Fruit fly (Drosophila melanogaster) whole organism, embryonic: ENCODE measurements around the gene Jhbp1.

Source experiments
- Atf6 ChIP-seq: fragments of 200-800 bp; sonication (Bioruptor generic); IDR thresholded peaks from 2 replicates; pipeline ENCODE4 v1.3.6; 2022; ENCODE audit warnings: missing biosample characterization, missing genetic modification characterization
- CG10543 ChIP-seq: fragments of 200-800 bp; sonication (Bioruptor generic); optimal IDR thresholded peaks from 3 replicates; lab custom pipeline; 2017; ENCODE audit warnings: missing biosample characterization, mild to moderate bottlenecking, missing genetic modification characterization, moderate library complexity
- CG11093 ChIP-seq: fragments of 200-800 bp; sonication (Bioruptor generic); IDR thresholded peaks from 3 replicates; pipeline ENCODE4 v1.3.6; 2022; ENCODE audit warnings: missing biosample characterization, missing genetic modification characterization
- CG12219 ChIP-seq: fragments of 200-800 bp; sonication (Bioruptor generic); optimal IDR thresholded peaks from 3 replicates; lab custom pipeline; 2018; ENCODE audit warnings: missing biosample characterization, mild to moderate bottlenecking, missing genetic modification characterization
- CG1233 ChIP-seq: fragments of 200-800 bp; sonication (Bioruptor generic); optimal IDR thresholded peaks from 4 replicates; lab custom pipeline; 2018; ENCODE audit warnings: missing biosample characterization, mild to moderate bottlenecking, missing genetic modification characterization
- CG15696 ChIP-seq: fragments of 200-800 bp; sonication (Bioruptor generic); optimal IDR thresholded peaks from 2 replicates; lab custom pipeline; 2019; ENCODE audit warnings: missing biosample characterization, mild to moderate bottlenecking, missing genetic modification characterization, moderate library complexity
- CG17328 ChIP-seq: fragments of 200-800 bp; sonication (Bioruptor generic); IDR thresholded peaks from 2 replicates; pipeline ENCODE4 v1.3.6; 2022; ENCODE audit warnings: missing biosample characterization, missing genetic modification characterization
- CG17359 ChIP-seq: fragments of 200-800 bp; sonication (Bioruptor generic); optimal IDR thresholded peaks from 3 replicates; lab custom pipeline; 2018; ENCODE audit warnings: missing biosample characterization, mild to moderate bottlenecking, missing genetic modification characterization, moderate library complexity
- CG17612 ChIP-seq: fragments of 200-800 bp; sonication (Bioruptor generic); IDR thresholded peaks from 2 replicates; pipeline ENCODE4 v1.3.6; 2022; ENCODE audit warnings: missing biosample characterization, missing genetic modification characterization
- CG18599 ChIP-seq: fragments of 200-800 bp; sonication (Bioruptor generic); optimal IDR thresholded peaks from 3 replicates; lab custom pipeline; 2017; ENCODE audit warnings: missing biosample characterization, missing genetic modification characterization, mild to moderate bottlenecking, moderate library complexity, missing genetic modification reagents
- CG2889 ChIP-seq: fragments of 200-800 bp; sonication (Bioruptor generic); IDR thresholded peaks from 3 replicates; pipeline ENCODE4 v1.3.6; 2022; ENCODE audit warnings: missing biosample characterization, missing genetic modification characterization
- CG32772 ChIP-seq: fragments of 200-800 bp; sonication (Bioruptor generic); IDR thresholded peaks from 2 replicates; pipeline ENCODE4 v1.3.6; 2022; ENCODE audit warnings: missing biosample characterization, missing genetic modification characterization
- CG33213 ChIP-seq: fragments of 200-800 bp; sonication (Bioruptor generic); optimal IDR thresholded peaks from 3 replicates; lab custom pipeline; 2016; ENCODE audit warnings: missing biosample characterization, missing genetic modification characterization
- CG4282 ChIP-seq: fragments of 200-800 bp; sonication (Bioruptor generic); optimal IDR thresholded peaks from 2 replicates; lab custom pipeline; 2016; ENCODE audit warnings: missing biosample characterization, missing genetic modification characterization
- CG4820 ChIP-seq: fragments of 200-800 bp; sonication (Bioruptor generic); optimal IDR thresholded peaks from 3 replicates; lab custom pipeline; 2016; ENCODE audit warnings: missing biosample characterization, missing genetic modification characterization
- CG6791 ChIP-seq: fragments of 200-800 bp; sonication (Bioruptor generic); IDR thresholded peaks from 3 replicates; pipeline ENCODE4 v1.3.6; 2022; ENCODE audit warnings: missing biosample characterization, missing genetic modification characterization; ENCODE audit not compliant: partially characterized antibody
- CG6854 ChIP-seq: fragments of 200-800 bp; sonication (Bioruptor generic); optimal IDR thresholded peaks from 3 replicates; lab custom pipeline; 2017; ENCODE audit warnings: missing biosample characterization, mild to moderate bottlenecking, missing genetic modification characterization
- Chrac-16 ChIP-seq: fragments of 200-800 bp; sonication (Bioruptor generic); optimal IDR thresholded peaks from 3 replicates; lab custom pipeline; 2016; ENCODE audit warnings: missing biosample characterization, missing genetic modification characterization
- CkIIα-i1 ChIP-seq: fragments of 200-800 bp; sonication (Bioruptor generic); IDR thresholded peaks from 2 replicates; pipeline ENCODE4 v1.3.6; 2022; ENCODE audit warnings: missing biosample characterization, missing genetic modification characterization
- Dek ChIP-seq: fragments of 200-800 bp; sonication (Bioruptor generic); optimal IDR thresholded peaks from 3 replicates; lab custom pipeline; 2019; ENCODE audit warnings: missing biosample characterization, mild to moderate bottlenecking, missing genetic modification characterization, moderate library complexity
- HLH54F ChIP-seq: fragments of 200-800 bp; sonication (Bioruptor generic); optimal IDR thresholded peaks from 3 replicates; lab custom pipeline; 2016; ENCODE audit warnings: missing biosample characterization, missing genetic modification characterization
- HLHmδ ChIP-seq: fragments of 200-800 bp; sonication (Bioruptor generic); optimal IDR thresholded peaks from 2 replicates; lab custom pipeline; 2018; ENCODE audit warnings: missing biosample characterization, mild to moderate bottlenecking, missing genetic modification characterization, moderate library complexity
- Hand ChIP-seq: fragments of 200-800 bp; sonication (Bioruptor generic); optimal IDR thresholded peaks from 2 replicates; lab custom pipeline; 2017; ENCODE audit warnings: mild to moderate bottlenecking, missing biosample characterization, missing genetic modification reagents, missing genetic modification characterization
- HmgD ChIP-seq: fragments of 200-800 bp; sonication (Bioruptor generic); optimal IDR thresholded peaks from 3 replicates; lab custom pipeline; 2016; ENCODE audit warnings: missing biosample characterization, missing genetic modification characterization
- Hmr ChIP-seq: fragments of 200-800 bp; sonication (Bioruptor generic); optimal IDR thresholded peaks from 3 replicates; lab custom pipeline; 2017; ENCODE audit warnings: mild to moderate bottlenecking, missing biosample characterization, missing genetic modification reagents, missing genetic modification characterization
- NC2β ChIP-seq: fragments of 200-800 bp; sonication (Bioruptor generic); optimal IDR thresholded peaks from 2 replicates; lab custom pipeline; 2016; ENCODE audit warnings: missing biosample characterization, missing genetic modification characterization
- NK7.1 ChIP-seq: fragments of 200-800 bp; sonication (Bioruptor generic); optimal IDR thresholded peaks from 3 replicates; lab custom pipeline; 2016; ENCODE audit warnings: missing biosample characterization, missing genetic modification characterization
- Optix ChIP-seq: fragments of 200-800 bp; sonication (Bioruptor generic); IDR thresholded peaks from 3 replicates; pipeline ENCODE4 v1.3.6; 2022; ENCODE audit warnings: missing biosample characterization, missing genetic modification characterization
- Ravus ChIP-seq: fragments of 200-800 bp; sonication (Bioruptor generic); IDR thresholded peaks from 2 replicates; pipeline ENCODE4 v1.3.6; 2022; ENCODE audit warnings: missing biosample characterization, missing genetic modification characterization
- Side ChIP-seq: fragments of 200-800 bp; sonication (Bioruptor generic); optimal IDR thresholded peaks from 2 replicates; lab custom pipeline; 2016; ENCODE audit warnings: missing biosample characterization, missing genetic modification characterization
- Trl ChIP-seq, 3 experiments: fragments of >200 bp in 2 of 3; fragments of 200-800 bp in 1 of 3; sonication (Bioruptor generic) in 1 of 3; optimal IDR thresholded peaks; 2 replicates in 1 of 3; 3 replicates in 2 of 3; lab custom pipeline; 2016 to 2017; ENCODE audit warnings: missing biosample characterization in 1 of 3, missing genetic modification characterization in 1 of 3
- Xrp1 ChIP-seq: fragments of 200-800 bp; sonication (Bioruptor generic); IDR thresholded peaks from 2 replicates; pipeline ENCODE4 v1.3.6; 2022; ENCODE audit warnings: missing biosample characterization, missing genetic modification characterization
- bcd ChIP-seq: fragments of 200-800 bp; sonication (Bioruptor generic); optimal IDR thresholded peaks from 2 replicates; lab custom pipeline; 2017; ENCODE audit warnings: missing biosample characterization, mild to moderate bottlenecking, missing genetic modification characterization
- crp ChIP-seq, 2 experiments: fragments of 200-800 bp; sonication (Bioruptor generic); optimal IDR thresholded peaks; 2 replicates in 1 of 2; 3 replicates in 1 of 2; lab custom pipeline; 2017; ENCODE audit warnings: missing biosample characterization in 2 of 2, missing genetic modification characterization in 2 of 2, mild to moderate bottlenecking in 1 of 2, moderate library complexity in 1 of 2
- disco-r ChIP-seq: fragments of 200-800 bp; sonication (Bioruptor generic); optimal IDR thresholded peaks from 2 replicates; lab custom pipeline; 2016; ENCODE audit warnings: missing biosample characterization, missing genetic modification characterization
- dpn ChIP-seq, 2 experiments: fragments of 200-800 bp; sonication (Bioruptor generic); optimal IDR thresholded peaks; 3 replicates each; lab custom pipeline; 2016; ENCODE audit warnings: missing biosample characterization in 2 of 2, missing genetic modification characterization in 2 of 2
- fd96Cb ChIP-seq: fragments of 200-800 bp; sonication (Bioruptor generic); optimal IDR thresholded peaks from 2 replicates; lab custom pipeline; 2018; ENCODE audit warnings: missing biosample characterization, mild to moderate bottlenecking, missing genetic modification characterization, moderate library complexity
- gro ChIP-seq: fragments of 200-800 bp; sonication (Bioruptor generic); optimal IDR thresholded peaks from 2 replicates; lab custom pipeline; 2016; ENCODE audit warnings: missing biosample characterization, missing genetic modification characterization
- ham ChIP-seq: fragments of 200-800 bp; sonication (Bioruptor generic); IDR thresholded peaks from 2 replicates; pipeline ENCODE4 v1.3.6; 2022; ENCODE audit warnings: missing biosample characterization, missing genetic modification characterization
- mirr ChIP-seq: fragments of 200-800 bp; sonication (Bioruptor generic); optimal IDR thresholded peaks from 3 replicates; lab custom pipeline; 2018; ENCODE audit warnings: missing biosample characterization, mild to moderate bottlenecking, missing genetic modification characterization
- row ChIP-seq: fragments of 200-800 bp; sonication (Bioruptor generic); IDR thresholded peaks from 3 replicates; pipeline ENCODE4 v1.3.6; 2022; ENCODE audit warnings: missing biosample characterization, missing genetic modification characterization
- run ChIP-seq: fragments of 200-800 bp; sonication (Bioruptor generic); optimal IDR thresholded peaks from 3 replicates; lab custom pipeline; 2018; ENCODE audit warnings: missing biosample characterization, mild to moderate bottlenecking, missing genetic modification characterization
- scrt ChIP-seq: fragments of 200-800 bp; sonication (Bioruptor generic); optimal IDR thresholded peaks from 2 replicates; lab custom pipeline; 2018; ENCODE audit warnings: missing biosample characterization, mild to moderate bottlenecking, missing genetic modification characterization, moderate library complexity
- sr ChIP-seq: fragments of 200-800 bp; sonication (Bioruptor generic); IDR thresholded peaks from 3 replicates; pipeline ENCODE4 v1.3.6; 2022; ENCODE audit warnings: missing biosample characterization, missing genetic modification characterization
- tgo ChIP-seq: fragments of 200-800 bp; sonication (Bioruptor generic); IDR thresholded peaks from 3 replicates; pipeline ENCODE4 v1.3.6; 2022; ENCODE audit warnings: missing biosample characterization, missing genetic modification characterization
- tin ChIP-seq: fragments of 200-800 bp; sonication (Bioruptor generic); optimal IDR thresholded peaks from 3 replicates; lab custom pipeline; 2016; ENCODE audit warnings: missing biosample characterization, missing genetic modification characterization
- vnd ChIP-seq: fragments of 200-800 bp; sonication (Bioruptor generic); IDR thresholded peaks from 3 replicates; pipeline ENCODE4 v1.3.6; 2022; ENCODE audit warnings: missing biosample characterization, missing genetic modification characterization; ENCODE audit not compliant: partially characterized antibody
- wdn ChIP-seq: fragments of 200-800 bp; sonication (Bioruptor generic); IDR thresholded peaks from 2 replicates; pipeline ENCODE4 v1.3.6; 2022; ENCODE audit warnings: missing biosample characterization, missing genetic modification characterization
- zen ChIP-seq: fragments of 200-800 bp; sonication (Bioruptor generic); optimal IDR thresholded peaks from 3 replicates; lab custom pipeline; 2018; ENCODE audit warnings: missing biosample characterization, mild to moderate bottlenecking, missing genetic modification characterization, moderate library complexity

The Jhbp1 gene

dm6 chr3R:4997399-4998203 lies 32.4 kb downstream of the Jhbp1 start (continued):
- TF ChIP-seq CG12219 (GFP tag; lab: Kevin White, UChicago) (no peak), HLHmδ (GFP tag; lab: Kevin White, UChicago) (no peak), tin (GFP tag; lab: Kevin White, UChicago) (no peak), CG10543 (GFP tag; lab: Kevin White, UChicago) (no peak), dpn (GFP tag; optimal IDR thresholded peaks at IDR 0.05; lab: Kevin White, UChicago) (no peak), crp (GFP tag; optimal IDR thresholded peaks at IDR 0.05; lab: Kevin White, UChicago) (no peak), CG4820 (GFP tag; lab: Kevin White, UChicago) (no peak), CG15696 (tag; lab: Kevin White, UChicago) (peak; percentile 5), Optix (GFP tag; lab: Robert Waterston, UW) (no peak), CG33213 (GFP tag; lab: Kevin White, UChicago) (no peak), run (tag; lab: Kevin White, UChicago) (no peak), CG6791 (no peak), Xrp1 (GFP tag; lab: Robert Waterston, UW) (peak; percentile 53), Hmr (GFP tag; lab: Kevin White, UChicago) (no peak), disco-r (GFP tag; lab: Kevin White, UChicago) (no peak), wdn (GFP tag; lab: Robert Waterston, UW) (no peak), HmgD (GFP tag; lab: Kevin White, UChicago) (no peak), sr (GFP tag; lab: Robert Waterston, UW) (no peak), bcd (GFP tag; lab: Kevin White, UChicago) (no peak), fd96Cb (tag; lab: Kevin White, UChicago) (peak; percentile 53), Ravus (GFP tag; lab: Robert Waterston, UW) (no peak), CG17359 (tag; lab: Kevin White, UChicago) (no peak), row (GFP tag; lab: Robert Waterston, UW) (peak; percentile 57), CG18599 (GFP tag; lab: Kevin White, UChicago) (no peak), Atf6 (GFP tag; lab: Robert Waterston, UW) (no peak), Dek (tag; lab: Kevin White, UChicago) (no peak), CG4282 (GFP tag; lab: Kevin White, UChicago) (no peak), CG17328 (peak; percentile 48; the same call in 1 of the 2 replicates), CG2889 (no peak), CG17612 (GFP tag; lab: Robert Waterston, UW) (no peak), Side (GFP tag; lab: Kevin White, UChicago) (no peak), NK7.1 (GFP tag; lab: Kevin White, UChicago) (no peak), CG1233 (GFP tag; lab: Kevin White, UChicago) (no peak), scrt (no peak), CG11093 (GFP tag; lab: Robert Waterston, UW) (no peak), CG6854 (no peak), CG32772 (GFP tag; lab: Robert Waterston, UW) (peak; percentile 31; the same call in 1 of the 2 replicates), Trl (optimal IDR thresholded peaks at IDR 0.05; lab: Kevin White, UChicago) (no peak), Trl (GFP tag; optimal IDR thresholded peaks at IDR 0.05; lab: Kevin White, UChicago) (no peak), Chrac-16 (GFP tag; lab: Kevin White, UChicago) (no peak), gro (GFP tag; lab: Kevin White, UChicago) (no peak), NC2β (GFP tag; lab: Kevin White, UChicago) (no peak), tgo (GFP tag; lab: Robert Waterston, UW) (no peak), vnd (GFP tag; lab: Robert Waterston, UW) (no peak), mirr (GFP tag; lab: Kevin White, UChicago) (no peak), CkIIα-i1 (no peak), Hand (GFP tag; lab: Kevin White, UChicago) (no peak), HLH54F (GFP tag; lab: Kevin White, UChicago) (no peak), ham (GFP tag; lab: Robert Waterston, UW) (no peak), zen (tag; lab: Kevin White, UChicago) (peak; percentile 25)
